Worm (Caenorhabditis elegans): ENCODE measurements around the gene mdt-15.

- no peak for TF ChIP-seq cey-2 (tag; optimal IDR thresholded peaks at IDR 0.05; ENCODE audit: borderline replicate concordance, insufficient read depth)
- no peak for TF ChIP-seq R02D3.7 (tag; optimal IDR thresholded peaks at IDR 0.05)
- TF ChIP-seq ztf-11 (tag; optimal IDR thresholded peaks at IDR 0.05), result no peak
- TF ChIP-seq snpc-4 (tag; optimal IDR thresholded peaks at IDR 0.05), result no peak
- no peak for TF ChIP-seq Y105C5A.15 (GFP tag; IDR thresholded peaks at IDR 0.05)
- TF ChIP-seq pha-4 (GFP tag; IDR thresholded peaks at IDR 0.05), result no peak
- no peak for TF ChIP-seq pha-4 (tag; optimal IDR thresholded peaks at IDR 0.05)
- TF ChIP-seq pqm-1 (tag; optimal IDR thresholded peaks at IDR 0.05), result no peak
Observed at ce11 chrIII:5864270-5864669, 30.7 kb upstream of the mdt-15 start, which contains the start of gene rabn-5.

Measured in whole organism, L4 larva.